Worm (Caenorhabditis elegans) whole organism, L1 larva: ENCODE measurements around the gene sel-11.

Experiments
- C04F5.9 ChIP-seq: sonication (generic microtip); optimal IDR thresholded peaks from 2 replicates; lab custom pipeline; 2016; ENCODE audit warnings: missing genetic modification characterization, missing compliant biosample characterization
- C34B4.2 ChIP-seq: sonication (generic microtip); optimal IDR thresholded peaks from 2 replicates; lab custom pipeline; 2017; ENCODE audit warnings: mild to moderate bottlenecking, missing genetic modification characterization, missing compliant biosample characterization
- F16B12.6 ChIP-seq: fragments of 150-350 bp; optimal IDR thresholded peaks from 2 replicates; lab custom pipeline; 2014; ENCODE audit warnings: missing biosample characterization, missing genetic modification characterization
- Y116A8C.19 ChIP-seq: sonication (generic microtip); optimal IDR thresholded peaks from 2 replicates; lab custom pipeline; 2016; ENCODE audit warnings: missing compliant biosample characterization, missing genetic modification characterization, borderline replicate concordance
- alr-1 ChIP-seq: fragments of 200-800 bp; sonication (Bioruptor generic); optimal IDR thresholded peaks from 2 replicates; lab custom pipeline; 2018; ENCODE audit warnings: borderline replicate concordance, mild to moderate bottlenecking, missing genetic modification characterization, missing compliant biosample characterization
- blmp-1 ChIP-seq: fragments of 150-350 bp; optimal IDR thresholded peaks from 2 replicates; lab custom pipeline; 2014; ENCODE audit warnings: missing biosample characterization, missing genetic modification characterization
- ceh-8 ChIP-seq: fragments of 200-800 bp; sonication (Bioruptor generic); optimal IDR thresholded peaks from 2 replicates; lab custom pipeline; 2018; ENCODE audit warnings: mild to moderate bottlenecking, missing genetic modification characterization, moderate library complexity, missing compliant biosample characterization
- ceh-82 ChIP-seq, 3 experiments: fragments of 150-350 bp in 1 of 3; sonication (generic microtip) in 2 of 3; optimal IDR thresholded peaks; 2 replicates each; lab custom pipeline; 2014 to 2017; ENCODE audit warnings: missing biosample characterization in 3 of 3, missing genetic modification characterization in 3 of 3
- ceh-88 ChIP-seq: fragments of 200-800 bp; sonication (Bioruptor generic); IDR thresholded peaks from 2 replicates; pipeline ENCODE4 v1.3.6; 2022; ENCODE audit warnings: missing genetic modification characterization, missing compliant biosample characterization
- ceh-90 ChIP-seq: sonication (generic microtip); optimal IDR thresholded peaks from 2 replicates; lab custom pipeline; 2016; ENCODE audit warnings: missing genetic modification characterization, missing compliant biosample characterization
- ces-1 ChIP-seq: fragments of 150-350 bp; optimal IDR thresholded peaks from 2 replicates; lab custom pipeline; 2014; ENCODE audit warnings: missing biosample characterization, missing genetic modification reagents, missing genetic modification characterization
- dpl-1 ChIP-seq, 3 experiments: fragments of 150-350 bp in 2 of 3; sonication (generic microtip) in 1 of 3; optimal IDR thresholded peaks; 2 replicates each; lab custom pipeline; 2014 to 2017; ENCODE audit warnings: missing biosample characterization in 3 of 3, missing genetic modification characterization in 3 of 3, missing genetic modification reagents in 3 of 3
- dsc-1 ChIP-seq: sonication (generic microtip); optimal IDR thresholded peaks from 2 replicates; lab custom pipeline; 2016; ENCODE audit warnings: mild to moderate bottlenecking, missing genetic modification characterization, missing compliant biosample characterization
- efl-1 ChIP-seq, 4 experiments: fragments of 150-350 bp; optimal IDR thresholded peaks in 3 of 4; peaks in 1 of 4; 1 replicate in 1 of 4; 2 replicates in 3 of 4; lab custom pipeline; 2014; ENCODE audit warnings: missing biosample characterization in 2 of 4, missing genetic modification characterization in 2 of 4, missing genetic modification reagents in 2 of 4
- efl-3 ChIP-seq: fragments of 200-800 bp; sonication (Bioruptor generic); optimal IDR thresholded peaks from 2 replicates; lab custom pipeline; 2018; ENCODE audit warnings: mild to moderate bottlenecking, missing genetic modification characterization, missing compliant biosample characterization
- elt-3 ChIP-seq, 6 experiments: fragments of 150-350 bp in 1 of 6; sonication (generic microtip); optimal IDR thresholded peaks; 2 replicates each; lab custom pipeline; 2017 to 2018; ENCODE audit warnings: missing biosample characterization in 6 of 6, missing genetic modification characterization in 6 of 6, inconsistent platforms in 1 of 6
- fkh-4 ChIP-seq: sonication (generic microtip); optimal IDR thresholded peaks from 2 replicates; lab custom pipeline; 2016; ENCODE audit warnings: missing compliant biosample characterization, missing genetic modification characterization, borderline replicate concordance
- fkh-8 ChIP-seq: sonication (generic microtip); optimal IDR thresholded peaks from 2 replicates; lab custom pipeline; 2016; ENCODE audit warnings: mild to moderate bottlenecking, missing genetic modification characterization, missing compliant biosample characterization
- fos-1 ChIP-seq: fragments of 150-350 bp; optimal IDR thresholded peaks from 2 replicates; lab custom pipeline; 2014; ENCODE audit warnings: missing biosample characterization, missing genetic modification characterization
- hlh-17 ChIP-seq: fragments of 200-800 bp; sonication (Bioruptor generic); optimal IDR thresholded peaks from 2 replicates; lab custom pipeline; 2018; ENCODE audit warnings: missing genetic modification characterization, mild to moderate bottlenecking, missing compliant biosample characterization, moderate library complexity, borderline replicate concordance
- hpl-2 ChIP-seq: fragments of 150-350 bp; optimal IDR thresholded peaks from 2 replicates; lab custom pipeline; 2014; ENCODE audit warnings: missing biosample characterization, missing genetic modification reagents, missing genetic modification characterization
- isw-1 ChIP-seq: fragments of 200-800 bp; sonication (Bioruptor generic); IDR thresholded peaks from 2 replicates; pipeline ENCODE4 v1.3.6; 2022; ENCODE audit warnings: missing genetic modification characterization, missing compliant biosample characterization
- jun-1 ChIP-seq: fragments of 150-350 bp; optimal IDR thresholded peaks from 2 replicates; lab custom pipeline; 2014; ENCODE audit warnings: missing biosample characterization, missing genetic modification reagents, missing genetic modification characterization
- lin-14 ChIP-seq: fragments of 200-800 bp; sonication (Bioruptor generic); optimal IDR thresholded peaks from 2 replicates; lab custom pipeline; 2018; ENCODE audit warnings: mild to moderate bottlenecking, missing genetic modification characterization, moderate library complexity, missing compliant biosample characterization
- lin-15B ChIP-seq: fragments of 150-350 bp; sonication (generic microtip); optimal IDR thresholded peaks from 3 replicates; lab custom pipeline; 2014; ENCODE audit warnings: missing biosample characterization, missing genetic modification characterization
- lsy-2 ChIP-seq, 2 experiments: fragments of 150-350 bp; optimal IDR thresholded peaks; 2 replicates each; lab custom pipeline; 2014; ENCODE audit warnings: missing biosample characterization in 2 of 2, missing genetic modification characterization in 2 of 2
- mef-2 ChIP-seq: fragments of 150-350 bp; optimal IDR thresholded peaks from 2 replicates; lab custom pipeline; 2014; ENCODE audit warnings: missing biosample characterization, missing genetic modification characterization
- nhr-11 ChIP-seq: fragments of 150-350 bp; optimal IDR thresholded peaks from 2 replicates; lab custom pipeline; 2014; ENCODE audit warnings: missing biosample characterization, missing genetic modification characterization
- nhr-19 ChIP-seq: fragments of 200-800 bp; sonication (Bioruptor generic); conservative IDR thresholded peaks from 2 replicates; pipeline ENCODE4 v1.3.6; 2022; ENCODE audit warnings: missing genetic modification characterization, missing compliant biosample characterization
- nhr-20 ChIP-seq: sonication (generic microtip); optimal IDR thresholded peaks from 2 replicates; lab custom pipeline; 2016; ENCODE audit warnings: mild to moderate bottlenecking, missing genetic modification characterization, missing compliant biosample characterization
- nhr-47 ChIP-seq: sonication (generic microtip); optimal IDR thresholded peaks from 2 replicates; lab custom pipeline; 2016; ENCODE audit warnings: mild to moderate bottlenecking, missing genetic modification characterization, moderate library complexity, missing compliant biosample characterization
- nhr-71 ChIP-seq: sonication (generic microtip); optimal IDR thresholded peaks from 2 replicates; lab custom pipeline; 2016; ENCODE audit warnings: mild to moderate bottlenecking, missing genetic modification characterization, moderate library complexity, missing compliant biosample characterization
- nhr-76 ChIP-seq: sonication (generic microtip); optimal IDR thresholded peaks from 2 replicates; lab custom pipeline; 2017; ENCODE audit warnings: missing biosample characterization, missing genetic modification characterization
- nhr-77 ChIP-seq: fragments of 150-350 bp; optimal IDR thresholded peaks from 2 replicates; lab custom pipeline; 2014; ENCODE audit warnings: missing biosample characterization, missing genetic modification characterization
- nhr-85 ChIP-seq: sonication (generic microtip); peaks from one replicate; lab custom pipeline; 2016; ENCODE audit warnings: missing genetic modification characterization, inconsistent platforms, missing compliant biosample characterization
- nhr-90 ChIP-seq: sonication (generic microtip); optimal IDR thresholded peaks from 2 replicates; lab custom pipeline; 2016; ENCODE audit warnings: mild to moderate bottlenecking, missing genetic modification characterization, missing compliant biosample characterization; ENCODE audit not compliant: poor library complexity
- pag-3 ChIP-seq: sonication (generic microtip); optimal IDR thresholded peaks from 2 replicates; lab custom pipeline; 2017; ENCODE audit warnings: missing genetic modification characterization, mild to moderate bottlenecking, missing compliant biosample characterization, antibody characterized with exemption, borderline replicate concordance; ENCODE audit not compliant: insufficient read depth
- pax-3 ChIP-seq: fragments of 200-800 bp; sonication (Bioruptor generic); optimal IDR thresholded peaks from 2 replicates; lab custom pipeline; 2018; ENCODE audit warnings: mild to moderate bottlenecking, missing genetic modification characterization, moderate library complexity, missing compliant biosample characterization
- rnt-1 ChIP-seq: sonication (generic microtip); optimal IDR thresholded peaks from 2 replicates; lab custom pipeline; 2016; ENCODE audit warnings: mild to moderate bottlenecking, missing genetic modification characterization, moderate library complexity, missing compliant biosample characterization
- skn-1 ChIP-seq: fragments of 150-350 bp; optimal IDR thresholded peaks from 2 replicates; lab custom pipeline; 2014; ENCODE audit warnings: missing biosample characterization, missing genetic modification characterization
- snpc-4 ChIP-seq: fragments of 150-350 bp; optimal IDR thresholded peaks from 2 replicates; lab custom pipeline; 2014; ENCODE audit warnings: missing biosample characterization, missing genetic modification characterization
- snu-23 ChIP-seq: sonication (generic microtip); optimal IDR thresholded peaks from 2 replicates; lab custom pipeline; 2016; ENCODE audit warnings: missing genetic modification characterization, missing compliant biosample characterization
- sox-4 ChIP-seq: sonication (generic microtip); optimal IDR thresholded peaks from 2 replicates; lab custom pipeline; 2016; ENCODE audit warnings: missing genetic modification characterization, missing compliant biosample characterization
- sup-37 ChIP-seq: fragments of 200-800 bp; sonication (Bioruptor generic); optimal IDR thresholded peaks from 2 replicates; lab custom pipeline; 2018; ENCODE audit warnings: mild to moderate bottlenecking, missing genetic modification characterization, missing compliant biosample characterization
- swsn-7 ChIP-seq: sonication (generic microtip); optimal IDR thresholded peaks from 2 replicates; lab custom pipeline; 2016; ENCODE audit warnings: missing genetic modification characterization, missing compliant biosample characterization
- tbx-2 ChIP-seq: sonication (generic microtip); optimal IDR thresholded peaks from 2 replicates; lab custom pipeline; 2016; ENCODE audit warnings: missing genetic modification characterization, missing compliant biosample characterization
- tlp-1 ChIP-seq: fragments of 150-350 bp; optimal IDR thresholded peaks from 2 replicates; lab custom pipeline; 2014; ENCODE audit warnings: missing biosample characterization, missing genetic modification characterization
- unc-130 ChIP-seq: fragments of 150-350 bp; optimal IDR thresholded peaks from 2 replicates; lab custom pipeline; 2017; ENCODE audit warnings: missing biosample characterization, missing genetic modification characterization, inconsistent platforms
- unc-86 ChIP-seq: sonication (generic microtip); optimal IDR thresholded peaks from 2 replicates; lab custom pipeline; 2016; ENCODE audit warnings: missing genetic modification characterization, missing compliant biosample characterization
- unc-98 ChIP-seq: fragments of 200-800 bp; sonication (Bioruptor generic); IDR thresholded peaks from 2 replicates; pipeline ENCODE4 v1.3.6; 2022; ENCODE audit warnings: missing genetic modification characterization, missing compliant biosample characterization
- zag-1 ChIP-seq: fragments of 150-350 bp; optimal IDR thresholded peaks from 2 replicates; lab custom pipeline; 2014; ENCODE audit warnings: missing biosample characterization, missing genetic modification characterization
- ztf-11 ChIP-seq, 2 experiments: sonication (generic microtip); optimal IDR thresholded peaks; 2 replicates each; lab custom pipeline; 2016 to 2017; ENCODE audit warnings: missing genetic modification characterization in 2 of 2, missing biosample characterization in 1 of 2, missing compliant biosample characterization in 1 of 2
- ztf-4 ChIP-seq: fragments of 150-350 bp; optimal IDR thresholded peaks from 2 replicates; lab custom pipeline; 2014; ENCODE audit warnings: missing biosample characterization, missing genetic modification characterization

sel-11 gene

DNA sequence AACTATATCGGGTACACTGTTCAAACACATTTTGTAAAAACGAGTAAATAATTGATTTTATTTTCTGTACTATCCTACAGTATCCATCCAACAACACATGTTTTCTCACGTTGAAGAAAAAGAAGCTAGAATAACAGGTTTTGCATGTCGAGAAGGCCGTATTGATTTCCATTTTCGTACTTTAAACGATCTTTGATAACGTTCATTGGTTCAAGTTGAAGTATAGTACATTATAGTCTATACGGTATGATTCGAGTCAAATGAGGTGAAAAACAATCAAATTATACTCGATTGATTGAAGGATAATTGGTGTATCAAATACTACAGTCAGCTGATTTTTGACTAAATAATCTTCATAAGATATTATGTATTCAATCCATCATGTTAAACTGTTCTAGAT, 33.4 kb downstream of the sel-11 start:
- TF ChIP-seq mef-2 (no peak), ceh-88 (GFP tag; lab: Robert Waterston, UW) (no peak), nhr-90 (tag; lab: Kevin White, UChicago) (no peak), sox-4 (tag; lab: Kevin White, UChicago) (no peak), swsn-7 (tag; lab: Kevin White, UChicago) (no peak), ceh-82 (tag; optimal IDR thresholded peaks at IDR 0.05; lab: Kevin White, UChicago) (no peak), ceh-8 (GFP tag; lab: Kevin White, UChicago) (no peak), Y116A8C.19 (no peak), nhr-11 (no peak), nhr-20 (tag; lab: Kevin White, UChicago) (peak; percentile 78), ceh-90 (tag; lab: Kevin White, UChicago) (no peak), pax-3 (tag; lab: Kevin White, UChicago) (no peak), dpl-1 (GFP tag; optimal IDR thresholded peaks at IDR 0.05; lab: Kevin White, UChicago) (no peak), nhr-47 (tag; lab: Kevin White, UChicago) (no peak), skn-1 (no peak), fos-1 (tag; lab: Kevin White, UChicago) (no peak), dsc-1 (tag; lab: Kevin White, UChicago) (no peak), ztf-11 (tag; optimal IDR thresholded peaks at IDR 0.05; lab: Kevin White, UChicago) (no peak), nhr-77 (tag; lab: Kevin White, UChicago) (no peak), snu-23 (GFP tag; lab: Kevin White, UChicago) (no peak), rnt-1 (tag; lab: Kevin White, UChicago) (no peak), lin-15B (tag; lab: Kevin White, UChicago) (no peak), ces-1 (no peak), F16B12.6 (tag; lab: Kevin White, UChicago) (no peak), fkh-8 (tag; lab: Kevin White, UChicago) (no peak), efl-1 (optimal IDR thresholded peaks at IDR 0.05; lab: Kevin White, UChicago) (no peak), efl-1 (GFP tag; optimal IDR thresholded peaks at IDR 0.05 in 1 of 2; lab: Kevin White, UChicago) (no peak), sup-37 (GFP tag; lab: Kevin White, UChicago) (no peak), pag-3 (tag; lab: Kevin White, UChicago) (no peak), elt-3 (tag; optimal IDR thresholded peaks at IDR 0.05; lab: Kevin White, UChicago) (peak in 2 of 6 experiments; percentile 9 to 36), alr-1 (no peak), jun-1 (tag; lab: Kevin White, UChicago) (no peak), zag-1 (no peak), unc-86 (tag; lab: Kevin White, UChicago) (no peak), ztf-4 (tag; lab: Kevin White, UChicago) (no peak), tlp-1 (tag; lab: Kevin White, UChicago) (no peak), hlh-17 (GFP tag; lab: Kevin White, UChicago) (no peak), hpl-2 (GFP tag; lab: Kevin White, UChicago) (no peak), nhr-71 (tag; lab: Kevin White, UChicago) (peak; percentile 34), lin-14 (no peak), nhr-85 (tag; lab: Kevin White, UChicago) (peak; percentile 76), lsy-2 (tag; optimal IDR thresholded peaks at IDR 0.05; lab: Kevin White, UChicago) (peak in 1 of 2 experiments; percentile 11), nhr-19 (peak; percentile 26), nhr-76 (tag; lab: Kevin White, UChicago) (no peak), snpc-4 (tag; lab: Kevin White, UChicago) (no peak), efl-3 (no peak), C04F5.9 (tag; lab: Kevin White, UChicago) (no peak), blmp-1 (tag; lab: Kevin White, UChicago) (no peak), unc-130 (tag; lab: Kevin White, UChicago) (no peak), fkh-4 (tag; lab: Kevin White, UChicago) (no peak), isw-1 (GFP tag; lab: Robert Waterston, UW) (no peak), unc-98 (no peak), C34B4.2 (tag; lab: Kevin White, UChicago) (no peak), tbx-2 (tag; lab: Kevin White, UChicago) (peak; percentile 21)
